Worm (Caenorhabditis elegans) whole organism, midembryonic: ENCODE data around the gene str-176.

Source experiments
- T22C8.4 ChIP-seq: fragments of 200-800 bp; sonication (Bioruptor generic); IDR thresholded peaks from 2 replicates; pipeline ENCODE4 v1.3.6; 2022; ENCODE audit warnings: missing genetic modification characterization, missing compliant biosample characterization
- cog-1 ChIP-seq: sonication (generic microtip); optimal IDR thresholded peaks from 2 replicates; lab custom pipeline; 2016; ENCODE audit warnings: missing genetic modification characterization, missing compliant biosample characterization
- flt-1 ChIP-seq: fragments of 200-800 bp; sonication (Bioruptor generic); IDR thresholded peaks from 2 replicates; pipeline ENCODE4 v1.3.6; 2022; ENCODE audit warnings: missing genetic modification characterization, missing compliant biosample characterization
- klf-2 ChIP-seq: fragments of 200-800 bp; sonication (Bioruptor generic); conservative IDR thresholded peaks from 2 replicates; pipeline ENCODE4 v1.3.6; 2022; ENCODE audit warnings: missing genetic modification reagents, missing genetic modification characterization, missing compliant biosample characterization
- med-1 ChIP-seq: sonication (generic microtip); optimal IDR thresholded peaks from 2 replicates; lab custom pipeline; 2017; ENCODE audit warnings: missing genetic modification characterization, mild to moderate bottlenecking, missing compliant biosample characterization, antibody characterized with exemption, missing genetic modification reagents; ENCODE audit not compliant: insufficient read depth
- ref-1 ChIP-seq: fragments of 200-800 bp; sonication (Bioruptor generic); conservative IDR thresholded peaks from 2 replicates; pipeline ENCODE4 v1.3.6; 2022; ENCODE audit warnings: missing genetic modification reagents, missing genetic modification characterization, missing compliant biosample characterization
- tab-1 ChIP-seq: fragments of 200-800 bp; sonication (Bioruptor generic); IDR thresholded peaks from 2 replicates; pipeline ENCODE4 v1.3.6; 2022; ENCODE audit warnings: missing genetic modification characterization, missing compliant biosample characterization
- ztf-23 ChIP-seq: fragments of 200-800 bp; sonication (Bioruptor generic); IDR thresholded peaks from 2 replicates; pipeline ENCODE4 v1.3.6; 2022; ENCODE audit warnings: missing genetic modification reagents, missing genetic modification characterization, missing compliant biosample characterization
- ztf-29 ChIP-seq: fragments of 200-800 bp; sonication (Bioruptor generic); IDR thresholded peaks from 2 replicates; pipeline ENCODE4 v1.3.6; 2022; ENCODE audit warnings: missing genetic modification reagents, missing genetic modification characterization, missing compliant biosample characterization

ce11 chrIV:8450534-8450933 is 13.1 kb downstream of the str-176 start:
- no peak for TF ChIP-seq ztf-29 (GFP tag; lab: Robert Waterston, UW)
- no peak for TF ChIP-seq ref-1 (GFP tag; lab: Robert Waterston, UW)
- no peak for TF ChIP-seq ztf-23 (GFP tag; lab: Robert Waterston, UW)
- no peak for TF ChIP-seq med-1 (GFP tag; lab: Kevin White, UChicago)
- TF ChIP-seq T22C8.4 (GFP tag; lab: Robert Waterston, UW) = no peak
- no peak for TF ChIP-seq cog-1 (tag; lab: Kevin White, UChicago)
- no peak for TF ChIP-seq flt-1 (GFP tag; lab: Robert Waterston, UW)
- TF ChIP-seq tab-1 (GFP tag; lab: Robert Waterston, UW) = no peak
- TF ChIP-seq klf-2 = no peak
